Worm (Caenorhabditis elegans) whole organism, L4/young adult: ENCODE results near the gene dct-1.

Source experiments
- W03F9.2 ChIP-seq: fragments of 150-350 bp; optimal IDR thresholded peaks from 2 replicates; lab custom pipeline; 2014; ENCODE audit warnings: missing biosample characterization, missing genetic modification characterization
- dao-5 ChIP-seq: sonication (generic microtip); optimal IDR thresholded peaks from 2 replicates; lab custom pipeline; 2016; ENCODE audit warnings: missing genotype, missing genetic modification characterization, moderate library complexity, missing compliant biosample characterization

DNA sequence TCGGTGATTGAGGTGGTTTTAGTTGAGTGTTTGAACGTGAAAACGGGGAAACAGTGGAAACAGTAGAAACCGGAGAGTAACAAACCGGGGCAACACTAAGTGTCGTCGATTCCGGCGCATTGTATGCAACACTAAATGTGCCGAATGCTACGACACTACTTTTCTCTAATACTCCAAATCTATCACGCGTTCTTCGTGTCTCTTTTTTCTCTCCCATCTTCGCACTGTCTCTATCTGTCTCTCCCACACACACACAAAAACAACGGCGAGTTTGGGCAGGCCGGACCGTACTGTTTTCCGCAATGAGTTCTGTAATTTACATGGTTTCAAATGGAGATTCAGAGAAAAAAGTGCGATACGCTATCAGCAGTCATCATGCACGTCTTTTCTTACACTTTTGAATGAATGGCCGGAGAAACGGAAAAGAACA lies 7.9 kb downstream of the dct-1 start:
- no peak for TF ChIP-seq W03F9.2 (tag; lab: Kevin White, UChicago)
- no peak for TF ChIP-seq dao-5 (tag; lab: Kevin White, UChicago)
